Worm (Caenorhabditis elegans) whole organism, L3 larva: ENCODE results near the gene math-48.
"Not testable (repeated sequence)": the region's sequence is repeated elsewhere in the genome, so short reads cannot be mapped to it uniquely, and the experiment has no call there.

Experiments used
- aly-2 ChIP-seq: fragments of 150-350 bp; optimal IDR thresholded peaks from 2 replicates; lab custom pipeline; 2014; ENCODE audit warnings: missing biosample characterization, missing genetic modification characterization
- ceh-28 ChIP-seq: fragments of 150-350 bp; optimal IDR thresholded peaks from 2 replicates; lab custom pipeline; 2014; ENCODE audit warnings: missing biosample characterization, missing genetic modification reagents, missing genetic modification characterization
- ceh-82 ChIP-seq: fragments of 150-350 bp; optimal IDR thresholded peaks from 2 replicates; lab custom pipeline; 2014; ENCODE audit warnings: missing biosample characterization, missing genetic modification characterization
- ceh-9 ChIP-seq: sonication (generic microtip); optimal IDR thresholded peaks from 2 replicates; lab custom pipeline; 2018; ENCODE audit warnings: missing biosample characterization, missing genetic modification characterization
- daf-12 ChIP-seq: fragments of 150-350 bp; optimal IDR thresholded peaks from 2 replicates; lab custom pipeline; 2014; ENCODE audit warnings: missing biosample characterization, missing genetic modification reagents, missing genetic modification characterization
- elt-1 ChIP-seq: fragments of 150-350 bp; optimal IDR thresholded peaks from 2 replicates; lab custom pipeline; 2014; ENCODE audit warnings: missing biosample characterization, missing genetic modification characterization
- elt-2 ChIP-seq: sonication (generic microtip); optimal IDR thresholded peaks from 2 replicates; lab custom pipeline; 2016; ENCODE audit warnings: missing genetic modification reagents, mild to moderate bottlenecking, missing genetic modification characterization, missing compliant biosample characterization
- elt-3 ChIP-seq, 3 experiments: fragments of 150-350 bp in 1 of 3; sonication (generic microtip) in 2 of 3; optimal IDR thresholded peaks; 2 replicates in 2 of 3; 4 replicates in 1 of 3; lab custom pipeline; 2014 to 2017; ENCODE audit warnings: missing biosample characterization in 3 of 3, missing genetic modification characterization in 3 of 3
- fkh-10 ChIP-seq: sonication (generic microtip); optimal IDR thresholded peaks from 2 replicates; lab custom pipeline; 2017; ENCODE audit warnings: missing biosample characterization, missing genetic modification reagents, missing genetic modification characterization
- fkh-2 ChIP-seq: fragments of 150-350 bp; optimal IDR thresholded peaks from 2 replicates; lab custom pipeline; 2014; ENCODE audit warnings: missing biosample characterization, missing genetic modification reagents, missing genetic modification characterization
- fos-1 ChIP-seq: fragments of 150-350 bp; optimal IDR thresholded peaks from 2 replicates; lab custom pipeline; 2014; ENCODE audit warnings: missing biosample characterization, missing genetic modification characterization
- jun-1 ChIP-seq: fragments of 150-350 bp; optimal IDR thresholded peaks from 2 replicates; lab custom pipeline; 2014; ENCODE audit warnings: missing biosample characterization, missing genetic modification reagents, missing genetic modification characterization
- lin-15B ChIP-seq: fragments of 150-350 bp; optimal IDR thresholded peaks from 2 replicates; lab custom pipeline; 2014; ENCODE audit warnings: missing biosample characterization, missing genetic modification characterization
- mdl-1 ChIP-seq: fragments of 150-350 bp; optimal IDR thresholded peaks from 2 replicates; lab custom pipeline; 2014; ENCODE audit warnings: missing biosample characterization, missing genetic modification characterization
- mml-1 ChIP-seq: fragments of 150-350 bp; sonication (generic microtip); optimal IDR thresholded peaks from 3 replicates; lab custom pipeline; 2014; ENCODE audit warnings: missing biosample characterization, missing genetic modification characterization
- nfya-1 ChIP-seq: sonication (generic microtip); optimal IDR thresholded peaks from 2 replicates; lab custom pipeline; 2017; ENCODE audit warnings: missing genetic modification characterization, mild to moderate bottlenecking, missing compliant biosample characterization, antibody characterized with exemption, moderate library complexity; ENCODE audit not compliant: insufficient read depth
- nhr-11 ChIP-seq: fragments of 150-350 bp; optimal IDR thresholded peaks from 2 replicates; lab custom pipeline; 2014; ENCODE audit warnings: missing biosample characterization, missing genetic modification characterization
- nhr-12 ChIP-seq: fragments of 150-350 bp; optimal IDR thresholded peaks from 2 replicates; lab custom pipeline; 2014; ENCODE audit warnings: missing biosample characterization, missing genetic modification characterization
- nhr-237 ChIP-seq: fragments of 150-350 bp; optimal IDR thresholded peaks from 2 replicates; lab custom pipeline; 2014; ENCODE audit warnings: missing biosample characterization, missing genetic modification characterization
- nhr-28 ChIP-seq: fragments of 150-350 bp; optimal IDR thresholded peaks from 2 replicates; lab custom pipeline; 2014; ENCODE audit warnings: missing biosample characterization, missing genetic modification characterization
- nhr-67 ChIP-seq: fragments of 150-350 bp; optimal IDR thresholded peaks from 2 replicates; lab custom pipeline; 2014; ENCODE audit warnings: missing biosample characterization, missing genetic modification characterization
- nhr-76 ChIP-seq: fragments of 150-350 bp; sonication (generic microtip); optimal IDR thresholded peaks from 5 replicates; lab custom pipeline; 2014; ENCODE audit warnings: missing biosample characterization, missing genetic modification characterization
- nhr-77 ChIP-seq: fragments of 150-350 bp; optimal IDR thresholded peaks from 2 replicates; lab custom pipeline; 2014; ENCODE audit warnings: missing biosample characterization, missing genetic modification characterization
- pqm-1 ChIP-seq: fragments of 150-350 bp; optimal IDR thresholded peaks from 2 replicates; lab custom pipeline; 2017; ENCODE audit warnings: missing biosample characterization, missing genetic modification characterization, inconsistent platforms
- tbx-2 ChIP-seq: sonication (generic microtip); optimal IDR thresholded peaks from 2 replicates; lab custom pipeline; 2016; ENCODE audit warnings: mild to moderate bottlenecking, missing genetic modification characterization, missing compliant biosample characterization
- unc-39 ChIP-seq: sonication (generic microtip); optimal IDR thresholded peaks from 4 replicates; lab custom pipeline; 2017; ENCODE audit warnings: missing biosample characterization, missing genetic modification characterization
- unc-62 ChIP-seq: fragments of 150-350 bp; sonication (generic microtip); optimal IDR thresholded peaks from 4 replicates; lab custom pipeline; 2014; ENCODE audit warnings: missing biosample characterization, missing genetic modification reagents, missing genetic modification characterization
- ztf-11 ChIP-seq: fragments of 150-350 bp; optimal IDR thresholded peaks from 2 replicates; lab custom pipeline; 2014; ENCODE audit warnings: missing biosample characterization, missing genetic modification characterization

Gene math-48

DNA sequence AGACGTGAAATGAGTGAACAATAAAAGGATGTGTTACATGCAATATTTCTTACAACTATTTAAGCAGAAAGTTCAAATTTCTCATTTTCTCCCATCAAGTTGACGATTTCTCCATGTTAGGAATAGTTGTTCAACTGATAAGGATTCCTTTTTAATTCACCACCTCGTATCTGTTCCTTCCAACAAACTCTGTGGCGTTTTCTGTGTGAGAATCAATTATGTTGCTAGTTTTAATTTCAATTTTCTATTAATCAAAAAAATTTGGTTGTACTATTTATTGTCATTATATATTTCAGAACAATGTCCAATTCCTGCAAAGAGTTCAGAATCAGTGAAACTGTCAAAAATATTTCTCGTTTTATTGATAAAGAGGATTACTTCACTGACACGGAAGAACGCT, 42.7 kb upstream of the math-48 start, which contains the start of gene math-44:
math-44 (plus strand) TSS at position 301 of the 400 bp plus-strand sequence.
- TF ChIP-seq nhr-76 (no peak), elt-2 (tag; lab: Kevin White, UChicago) (peak; percentile 22)

- TF ChIP-seq nhr-28 = no peak
- no peak for TF ChIP-seq tbx-2 (tag; lab: Kevin White, UChicago)
- TF ChIP-seq elt-2 (tag; lab: Kevin White, UChicago) = peak; percentile 26
- no peak for TF ChIP-seq lin-15B (tag; lab: Kevin White, UChicago)
Observed at ce11 chrII:1986979-1987378, 40.7 kb upstream of the math-48 start, which contains the start of gene Y16E11A.4. Gene Y16E11A.4, plus strand, starts transcription at chrII:1987279.

- not testable (repeated sequence) for TF ChIP-seq tbx-2, elt-1, jun-1 (tag; lab: Kevin White, UChicago)
Observed at ce11 chrII:1955568-1955967, 9.2 kb upstream of the math-48 start, which contains the start of gene math-49. Gene math-49, minus strand, starts transcription at chrII:1955668.

- TF ChIP-seq fos-1 (tag; lab: Kevin White, UChicago) (no peak), lin-15B (tag; lab: Kevin White, UChicago) (no peak), nhr-76 (no peak), nhr-12 (no peak), nhr-77 (tag; lab: Kevin White, UChicago) (no peak), nhr-237 (tag; lab: Kevin White, UChicago) (no peak), unc-62 (GFP tag; lab: Kevin White, UChicago) (no peak), elt-3 (tag; optimal IDR thresholded peaks at IDR 0.05; lab: Kevin White, UChicago) (peak in 1 of 3 experiments; percentile 28), nhr-11 (tag; lab: Kevin White, UChicago) (no peak), jun-1 (tag; lab: Kevin White, UChicago) (peak; percentile 68), fkh-10 (GFP tag; lab: Kevin White, UChicago) (no peak), unc-39 (tag; lab: Kevin White, UChicago) (no peak), nhr-28 (no peak), pqm-1 (tag; lab: Kevin White, UChicago) (peak; percentile 81), ceh-9 (tag; lab: Kevin White, UChicago) (no peak), mml-1 (tag; lab: Kevin White, UChicago) (no peak), aly-2 (tag; lab: Kevin White, UChicago) (no peak), mdl-1 (tag; lab: Kevin White, UChicago) (no peak), daf-12 (tag; lab: Kevin White, UChicago) (no peak), elt-2 (tag; lab: Kevin White, UChicago) (peak; percentile 99), nfya-1 (tag; lab: Kevin White, UChicago) (no peak)
Observed at ce11 chrII:1949119-1949518, 2.8 kb upstream of the math-48 start.

DNA sequence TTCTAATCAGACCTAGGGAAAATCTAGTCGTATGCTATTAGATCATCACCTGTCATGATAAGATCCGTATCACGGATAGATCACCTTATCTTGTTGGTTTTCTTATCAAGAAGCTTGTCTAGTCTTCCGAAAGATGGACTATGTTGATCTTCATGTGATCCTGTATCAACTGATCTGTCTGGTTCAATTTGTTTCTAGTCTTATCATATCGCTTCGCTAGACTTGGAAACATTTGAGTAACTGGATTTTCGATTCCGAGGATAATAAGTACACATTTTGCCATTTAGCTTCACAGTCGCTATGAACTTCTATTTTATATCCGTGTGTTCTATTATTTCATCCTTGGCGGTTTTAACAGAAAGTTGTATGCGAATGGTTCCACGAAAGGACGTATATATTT, 2.1 kb upstream of the math-48 start, which contains the start of gene ZK250.2:
ZK250.2 (plus strand) TSS at position 301 of the 400 bp plus-strand sequence.
- not testable (repeated sequence) for TF ChIP-seq nhr-77 (tag; lab: Kevin White, UChicago); ceh-82; ceh-28

DNA sequence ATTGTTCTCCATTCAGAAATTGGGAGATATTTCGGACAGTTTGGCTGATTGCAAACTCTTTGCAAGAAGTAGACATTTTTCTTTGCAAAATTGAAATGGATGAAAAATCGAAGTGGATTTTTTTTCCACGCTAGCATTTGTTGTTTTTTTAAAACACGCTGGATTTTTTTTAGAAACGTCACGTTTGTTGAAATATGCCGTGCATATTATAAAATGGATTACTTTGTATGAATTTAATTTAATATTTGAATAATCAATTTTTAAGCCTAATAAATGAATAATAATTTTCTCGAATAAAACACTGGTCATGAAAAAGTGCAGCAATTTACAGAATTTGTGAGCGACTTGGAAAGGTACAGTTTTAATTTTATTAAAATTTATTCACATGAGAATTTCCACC, 1.2 kb downstream of the math-48 start, which contains the start of gene ZK250.14:
ZK250.14 (minus strand) TSS at position 101 of the 400 bp plus-strand sequence.
- TF ChIP-seq pqm-1 (tag; lab: Kevin White, UChicago) (no peak), elt-1 (tag; lab: Kevin White, UChicago) (no peak), elt-2 (tag; lab: Kevin White, UChicago) (no peak), ceh-82 (no peak), fkh-2 (tag; lab: Kevin White, UChicago) (no peak), nhr-76 (no peak), nhr-237 (tag; lab: Kevin White, UChicago) (no peak), elt-3 (tag; optimal IDR thresholded peaks at IDR 0.05; lab: Kevin White, UChicago) (no peak), tbx-2 (tag; lab: Kevin White, UChicago) (no peak), nhr-67 (tag; lab: Kevin White, UChicago) (no peak), ztf-11 (tag; lab: Kevin White, UChicago) (no peak)

ce11 chrII:1939652-1940051, 6.7 kb downstream of the math-48 start, which contains the start of gene ZK250.13:
Gene ZK250.13, minus strand, starts transcription at chrII:1939752.
- no peak for TF ChIP-seq fkh-2 (tag; lab: Kevin White, UChicago)
- peak; percentile 65 for TF ChIP-seq elt-2 (tag; lab: Kevin White, UChicago)
